Worm (Caenorhabditis elegans) whole organism, mixed stage, embryonic: ENCODE measurements around the gene npax-4.

Source experiments
- M03D4.4 ChIP-seq: sonication (generic microtip); optimal IDR thresholded peaks from 2 replicates; lab custom pipeline; 2017; ENCODE audit warnings: mild to moderate bottlenecking, missing genetic modification characterization, missing compliant biosample characterization
- bed-3 ChIP-seq: fragments of 200-800 bp; sonication (Bioruptor generic); optimal IDR thresholded peaks from 3 replicates; lab custom pipeline; 2018; ENCODE audit warnings: mild to moderate bottlenecking, missing genetic modification characterization, moderate library complexity, missing compliant biosample characterization
- blmp-1 ChIP-seq: fragments of 150-350 bp; optimal IDR thresholded peaks from 2 replicates; lab custom pipeline; 2014; ENCODE audit warnings: missing biosample characterization, missing genetic modification characterization
- ceh-39 ChIP-seq: fragments of 150-350 bp; optimal IDR thresholded peaks from 2 replicates; lab custom pipeline; 2014; ENCODE audit warnings: missing biosample characterization, missing genetic modification characterization
- ceh-43 ChIP-seq: fragments of 200-800 bp; sonication (Bioruptor generic); optimal IDR thresholded peaks from 2 replicates; lab custom pipeline; 2018; ENCODE audit warnings: mild to moderate bottlenecking, missing genetic modification characterization, moderate library complexity, missing compliant biosample characterization
- ceh-83 ChIP-seq: fragments of 200-800 bp; sonication (Bioruptor generic); optimal IDR thresholded peaks from 2 replicates; lab custom pipeline; 2018; ENCODE audit warnings: mild to moderate bottlenecking, missing genetic modification characterization, missing compliant biosample characterization
- ces-1 ChIP-seq: fragments of 150-350 bp; optimal IDR thresholded peaks from 2 replicates; lab custom pipeline; 2014; ENCODE audit warnings: missing biosample characterization, missing genetic modification reagents, missing genetic modification characterization
- elt-1 ChIP-seq: sonication (generic microtip); optimal IDR thresholded peaks from 2 replicates; lab custom pipeline; 2017; ENCODE audit warnings: missing genetic modification characterization, mild to moderate bottlenecking, missing compliant biosample characterization, antibody characterized with exemption, moderate library complexity, borderline replicate concordance; ENCODE audit not compliant: insufficient read depth
- elt-3 ChIP-seq: fragments of 150-350 bp; optimal IDR thresholded peaks from 2 replicates; lab custom pipeline; 2014; ENCODE audit warnings: missing biosample characterization, missing genetic modification characterization
- flh-1 ChIP-seq: fragments of 200-800 bp; sonication (Bioruptor generic); optimal IDR thresholded peaks from 2 replicates; lab custom pipeline; 2018; ENCODE audit warnings: mild to moderate bottlenecking, missing genetic modification characterization, moderate library complexity, missing compliant biosample characterization
- ham-2 ChIP-seq: fragments of 200-800 bp; sonication (Bioruptor generic); optimal IDR thresholded peaks from 2 replicates; lab custom pipeline; 2018; ENCODE audit warnings: mild to moderate bottlenecking, missing genetic modification characterization, missing compliant biosample characterization
- hlh-1 ChIP-seq: fragments of 150-350 bp; optimal IDR thresholded peaks from 2 replicates; lab custom pipeline; 2014; ENCODE audit warnings: missing biosample characterization, missing genetic modification reagents, missing genetic modification characterization
- lin-13 ChIP-seq: fragments of 150-350 bp; optimal IDR thresholded peaks from 2 replicates; lab custom pipeline; 2014; ENCODE audit warnings: missing biosample characterization, missing genetic modification characterization
- lin-32 ChIP-seq: fragments of 200-800 bp; sonication (Bioruptor generic); optimal IDR thresholded peaks from 2 replicates; lab custom pipeline; 2018; ENCODE audit warnings: mild to moderate bottlenecking, missing genetic modification characterization, missing compliant biosample characterization
- lsy-2 ChIP-seq: fragments of 150-350 bp; optimal IDR thresholded peaks from 2 replicates; lab custom pipeline; 2014; ENCODE audit warnings: missing biosample characterization, missing genetic modification characterization
- mab-5 ChIP-seq: fragments of 150-350 bp; optimal IDR thresholded peaks from 2 replicates; lab custom pipeline; 2014; ENCODE audit warnings: missing biosample characterization, missing genetic modification characterization
- mep-1 ChIP-seq: fragments of 150-350 bp; optimal IDR thresholded peaks from 2 replicates; lab custom pipeline; 2017; ENCODE audit warnings: missing biosample characterization, missing genetic modification reagents, missing genetic modification characterization, inconsistent platforms
- mls-2 ChIP-seq: sonication (generic microtip); optimal IDR thresholded peaks from 2 replicates; lab custom pipeline; 2016; ENCODE audit warnings: mild to moderate bottlenecking, missing genetic modification characterization, moderate library complexity, missing compliant biosample characterization
- nhr-2 ChIP-seq: fragments of 150-350 bp; optimal IDR thresholded peaks from 2 replicates; lab custom pipeline; 2014; ENCODE audit warnings: missing biosample characterization, missing genetic modification characterization
- nhr-237 ChIP-seq: fragments of 150-350 bp; optimal IDR thresholded peaks from 2 replicates; lab custom pipeline; 2014; ENCODE audit warnings: missing biosample characterization, missing genetic modification characterization
- nhr-76 ChIP-seq: sonication (generic microtip); optimal IDR thresholded peaks from 2 replicates; lab custom pipeline; 2017; ENCODE audit warnings: missing biosample characterization, missing genetic modification characterization
- pha-4 ChIP-seq: fragments of 150-350 bp; optimal IDR thresholded peaks from 2 replicates; lab custom pipeline; 2018; ENCODE audit warnings: missing biosample characterization, missing genetic modification reagents, missing genetic modification characterization
- sem-2 ChIP-seq: fragments of 200-800 bp; sonication (Bioruptor generic); optimal IDR thresholded peaks from 2 replicates; lab custom pipeline; 2018; ENCODE audit warnings: mild to moderate bottlenecking, missing genetic modification characterization, missing compliant biosample characterization
- snpc-4 ChIP-seq: fragments of 150-350 bp; optimal IDR thresholded peaks from 2 replicates; lab custom pipeline; 2014; ENCODE audit warnings: missing biosample characterization, missing genetic modification characterization
- sptf-1 ChIP-seq: sonication (generic microtip); optimal IDR thresholded peaks from 2 replicates; lab custom pipeline; 2017; ENCODE audit warnings: mild to moderate bottlenecking, missing genetic modification characterization, moderate library complexity, missing compliant biosample characterization
- tbx-8 ChIP-seq: fragments of 200-800 bp; sonication (Bioruptor generic); optimal IDR thresholded peaks from 2 replicates; lab custom pipeline; 2018; ENCODE audit warnings: mild to moderate bottlenecking, missing genetic modification characterization, moderate library complexity, missing compliant biosample characterization
- unc-120 ChIP-seq: sonication (generic microtip); optimal IDR thresholded peaks from 2 replicates; lab custom pipeline; 2017; ENCODE audit warnings: missing genetic modification characterization, missing compliant biosample characterization; ENCODE audit not compliant: poor library complexity, severe bottlenecking
- unc-39 ChIP-seq: fragments of 150-350 bp; optimal IDR thresholded peaks from 2 replicates; lab custom pipeline; 2014; ENCODE audit warnings: missing biosample characterization, missing genetic modification characterization
- unc-62 ChIP-seq: fragments of 150-350 bp; optimal IDR thresholded peaks from 2 replicates; lab custom pipeline; 2014; ENCODE audit warnings: missing biosample characterization, missing genetic modification reagents, missing genetic modification characterization
- zip-8 ChIP-seq: fragments of 150-350 bp; optimal IDR thresholded peaks from 2 replicates; lab custom pipeline; 2014; ENCODE audit warnings: missing biosample characterization, missing genetic modification characterization
- ztf-11 ChIP-seq: fragments of 150-350 bp; optimal IDR thresholded peaks from 2 replicates; lab custom pipeline; 2014; ENCODE audit warnings: missing biosample characterization, missing genetic modification characterization

The npax-4 gene

DNA sequence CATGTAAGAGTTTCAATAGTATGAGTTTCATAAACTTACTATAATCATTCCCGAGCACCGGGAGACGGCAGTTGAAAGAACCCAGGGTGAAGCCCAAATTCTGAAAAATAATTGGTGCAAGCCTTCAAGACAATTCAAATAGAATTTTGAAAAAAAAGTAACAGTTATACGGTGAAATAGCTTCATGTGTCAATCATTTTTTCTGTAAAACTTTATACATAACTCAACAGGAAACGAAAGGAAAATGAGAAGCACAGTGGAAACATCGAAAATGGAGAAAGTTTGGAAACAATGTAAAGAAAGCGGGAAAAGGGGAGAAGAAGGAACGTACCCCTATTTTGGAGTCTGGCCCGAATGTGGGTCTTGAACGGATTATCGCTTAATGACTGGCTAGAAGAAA, 6.8 kb downstream of the npax-4 start, which contains the start of gene C09G9.3:
TSS of gene C09G9.3 (minus strand) at position 101 of the 400 bp plus-strand sequence.
- TF ChIP-seq blmp-1 (tag; lab: Kevin White, UChicago) (no peak), pha-4 (tag; lab: Kevin White, UChicago) (no peak), mep-1 (tag; lab: Kevin White, UChicago) (no peak), sem-2 (GFP tag; lab: Kevin White, UChicago) (no peak), elt-1 (no peak), unc-62 (no peak), sptf-1 (tag; lab: Kevin White, UChicago) (no peak), bed-3 (GFP tag; lab: Kevin White, UChicago) (no peak), lin-13 (tag; lab: Kevin White, UChicago) (no peak), tbx-8 (no peak), nhr-76 (no peak), lin-32 (GFP tag; lab: Kevin White, UChicago) (no peak), hlh-1 (tag; lab: Kevin White, UChicago) (no peak), ceh-83 (no peak)

ce11 chrIV:8869624-8870023, 10.1 kb downstream of the npax-4 start, which contains the start of gene npp-23:
Gene npp-23 (minus strand): TSS chrIV:8869679.
- TF ChIP-seq ces-1 (GFP tag; lab: Kevin White, UChicago), result no peak
- no peak for TF ChIP-seq snpc-4 (tag; lab: Kevin White, UChicago)
- no peak for TF ChIP-seq pha-4 (tag; lab: Kevin White, UChicago)
- TF ChIP-seq blmp-1 (tag; lab: Kevin White, UChicago), result no peak
- no peak for TF ChIP-seq lin-13 (tag; lab: Kevin White, UChicago)
- TF ChIP-seq lin-32 (GFP tag; lab: Kevin White, UChicago), result no peak
- peak; percentile 7 for TF ChIP-seq lsy-2 (tag; lab: Kevin White, UChicago)
- no peak for TF ChIP-seq elt-1
- no peak for TF ChIP-seq ceh-43 (GFP tag; lab: Kevin White, UChicago)
- peak; percentile 5 for TF ChIP-seq mep-1 (tag; lab: Kevin White, UChicago)
- TF ChIP-seq tbx-8, result no peak
- TF ChIP-seq ceh-83, result no peak
- TF ChIP-seq flh-1 (GFP tag; lab: Kevin White, UChicago), result no peak
- TF ChIP-seq ztf-11 (tag; lab: Kevin White, UChicago), result no peak
- no peak for TF ChIP-seq nhr-76
- TF ChIP-seq M03D4.4 (tag; lab: Kevin White, UChicago), result no peak
- TF ChIP-seq hlh-1 (tag; lab: Kevin White, UChicago), result peak; percentile 5
- no peak for TF ChIP-seq nhr-2 (tag; lab: Kevin White, UChicago)
- TF ChIP-seq bed-3 (GFP tag; lab: Kevin White, UChicago), result no peak
- no peak for TF ChIP-seq elt-3
- no peak for TF ChIP-seq mls-2
- no peak for TF ChIP-seq sem-2 (GFP tag; lab: Kevin White, UChicago)
- TF ChIP-seq ham-2 (GFP tag; lab: Kevin White, UChicago), result no peak
- TF ChIP-seq zip-8 (tag; lab: Kevin White, UChicago), result no peak
- no peak for TF ChIP-seq nhr-237 (tag; lab: Kevin White, UChicago)

ce11 chrIV:8867562-8867961, 12.1 kb downstream of the npax-4 start:
- TF ChIP-seq sem-2 (GFP tag; lab: Kevin White, UChicago), result no peak
- TF ChIP-seq unc-39, result no peak
- TF ChIP-seq elt-1, result no peak
- TF ChIP-seq snpc-4 (tag; lab: Kevin White, UChicago), result no peak
- no peak for TF ChIP-seq ces-1 (GFP tag; lab: Kevin White, UChicago)
- no peak for TF ChIP-seq M03D4.4 (tag; lab: Kevin White, UChicago)
- TF ChIP-seq ceh-39 (tag; lab: Kevin White, UChicago), result no peak
- TF ChIP-seq bed-3 (GFP tag; lab: Kevin White, UChicago), result no peak
- TF ChIP-seq ham-2 (GFP tag; lab: Kevin White, UChicago), result no peak
- no peak for TF ChIP-seq mab-5
- TF ChIP-seq ceh-83, result no peak
- TF ChIP-seq, all 35 proteins: peak for 0

DNA sequence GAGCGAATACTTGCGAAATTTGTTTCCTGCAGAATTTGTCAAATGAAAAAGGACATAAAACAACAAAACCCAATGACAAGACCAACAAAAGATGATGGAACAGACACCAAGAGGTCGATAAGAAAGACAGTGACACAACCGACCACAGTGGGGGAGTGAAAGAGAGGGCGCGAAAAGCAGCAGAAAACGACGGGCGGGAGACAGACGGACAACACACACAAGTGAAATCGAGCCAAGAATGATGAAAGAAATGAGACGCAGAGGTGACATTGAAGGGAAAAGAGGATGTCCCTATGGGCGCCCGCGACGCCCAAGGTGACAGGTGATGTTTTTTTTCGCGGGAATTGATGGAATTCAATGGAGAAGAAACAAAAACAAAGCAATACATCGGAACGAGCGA, 13.6 kb downstream of the npax-4 start:
- TF ChIP-seq sptf-1 (tag; lab: Kevin White, UChicago), result no peak
- peak; percentile 69 for TF ChIP-seq unc-62
- no peak for TF ChIP-seq snpc-4 (tag; lab: Kevin White, UChicago)
- no peak for TF ChIP-seq ceh-39 (tag; lab: Kevin White, UChicago)
- TF ChIP-seq mep-1 (tag; lab: Kevin White, UChicago), result no peak
- no peak for TF ChIP-seq lsy-2 (tag; lab: Kevin White, UChicago)
- no peak for TF ChIP-seq mab-5
- TF ChIP-seq unc-120 (tag; lab: Kevin White, UChicago), result peak; percentile 81
- TF ChIP-seq flh-1 (GFP tag; lab: Kevin White, UChicago), result no peak
